Fruit fly (Drosophila melanogaster) whole organism, prepupa: ENCODE results near the gene CG11333.

Experiments used
- Blimp-1 ChIP-seq: fragments of 200-800 bp; sonication (Bioruptor generic); optimal IDR thresholded peaks from 3 replicates; lab custom pipeline; 2017; ENCODE audit warnings: missing biosample characterization, missing genetic modification characterization, mild to moderate bottlenecking, moderate library complexity, missing genetic modification reagents
- CG11294 ChIP-seq: fragments of 200-800 bp; sonication (Bioruptor generic); IDR thresholded peaks from 2 replicates; pipeline ENCODE4 v1.3.6; 2022; ENCODE audit warnings: missing biosample characterization, missing genetic modification characterization
- CG15336 ChIP-seq: fragments of 200-800 bp; sonication (Bioruptor generic); IDR thresholded peaks from 2 replicates; pipeline ENCODE4 v1.3.6; 2022; ENCODE audit warnings: missing biosample characterization, missing genetic modification characterization
- CG1621 ChIP-seq: fragments of 200-800 bp; sonication (Bioruptor generic); optimal IDR thresholded peaks from 3 replicates; lab custom pipeline; 2018; ENCODE audit warnings: missing biosample characterization, mild to moderate bottlenecking, missing genetic modification characterization
- CG31627 ChIP-seq: fragments of 200-800 bp; sonication (Bioruptor generic); optimal IDR thresholded peaks from 3 replicates; lab custom pipeline; 2016; ENCODE audit warnings: missing biosample characterization, missing genetic modification characterization
- CG6792 ChIP-seq: fragments of 200-800 bp; sonication (Bioruptor generic); optimal IDR thresholded peaks from 3 replicates; lab custom pipeline; 2016; ENCODE audit warnings: missing biosample characterization, missing genetic modification characterization
- CG7368 ChIP-seq: fragments of 200-800 bp; sonication (Bioruptor generic); optimal IDR thresholded peaks from 3 replicates; lab custom pipeline; 2016; ENCODE audit warnings: missing biosample characterization, missing genetic modification characterization
- CG8119 ChIP-seq: fragments of 200-800 bp; sonication (Bioruptor generic); IDR thresholded peaks from 3 replicates; pipeline ENCODE4 v1.3.6; 2022; ENCODE audit warnings: missing biosample characterization, missing genetic modification characterization
- Eip93F ChIP-seq: fragments of 200-800 bp; sonication (Bioruptor generic); optimal IDR thresholded peaks from 2 replicates; lab custom pipeline; 2016; ENCODE audit warnings: missing biosample characterization, mild to moderate bottlenecking, missing genetic modification characterization
- Gug ChIP-seq: fragments of 200-800 bp; sonication (Bioruptor generic); IDR thresholded peaks from 2 replicates; pipeline ENCODE4 v1.3.6; 2022; ENCODE audit warnings: missing biosample characterization, missing genetic modification characterization
- Hr39 ChIP-seq: fragments of 200-800 bp; sonication (Bioruptor generic); optimal IDR thresholded peaks from 2 replicates; lab custom pipeline; 2016; ENCODE audit warnings: missing biosample characterization, missing genetic modification characterization
- Lpt ChIP-seq: fragments of 200-800 bp; sonication (Bioruptor generic); optimal IDR thresholded peaks from 3 replicates; lab custom pipeline; 2016; ENCODE audit warnings: missing biosample characterization, missing genetic modification characterization
- fd85E ChIP-seq: fragments of 200-800 bp; sonication (Bioruptor generic); optimal IDR thresholded peaks from 3 replicates; lab custom pipeline; 2016; ENCODE audit warnings: missing biosample characterization, missing genetic modification characterization
- spab ChIP-seq: fragments of 200-800 bp; sonication (Bioruptor generic); optimal IDR thresholded peaks from 2 replicates; lab custom pipeline; 2017; ENCODE audit warnings: missing biosample characterization, mild to moderate bottlenecking, missing genetic modification characterization, missing genetic modification reagents

dm6 chr3R:31420675-31421074 lies 42.4 kb upstream of the CG11333 start:
- TF ChIP-seq CG8119: no peak
- no peak for TF ChIP-seq CG15336 (GFP tag; lab: Robert Waterston, UW)
- TF ChIP-seq CG6792 (GFP tag; lab: Kevin White, UChicago): no peak
- TF ChIP-seq Eip93F (GFP tag; lab: Kevin White, UChicago): no peak
- no peak for TF ChIP-seq fd85E (GFP tag; lab: Kevin White, UChicago)
- no peak for TF ChIP-seq spab
- TF ChIP-seq CG1621 (tag; lab: Kevin White, UChicago): no peak
- TF ChIP-seq CG11294: no peak
- TF ChIP-seq CG31627 (GFP tag; lab: Kevin White, UChicago): no peak
- no peak for TF ChIP-seq Hr39
- TF ChIP-seq Gug (GFP tag; lab: Robert Waterston, UW): no peak
- no peak for TF ChIP-seq CG7368 (GFP tag; lab: Kevin White, UChicago)
- no peak for TF ChIP-seq Blimp-1 (GFP tag; lab: Kevin White, UChicago)
- TF ChIP-seq Lpt (GFP tag; lab: Kevin White, UChicago): no peak
